Fruit fly (Drosophila melanogaster) whole organism, embryonic: ENCODE data around the gene Acn.

ENCODE experiments used
- Aef1 ChIP-seq: fragments of 200-800 bp; sonication (Bioruptor generic); IDR thresholded peaks from 3 replicates; pipeline ENCODE4 v1.3.6; 2022; ENCODE audit warnings: missing biosample characterization, missing genetic modification characterization
- Antp ChIP-seq: fragments of 200-800 bp; sonication (Bioruptor generic); optimal IDR thresholded peaks from 3 replicates; lab custom pipeline; 2016; ENCODE audit warnings: missing biosample characterization, missing genetic modification characterization
- CG10147 ChIP-seq: fragments of 200-800 bp; sonication (Bioruptor generic); optimal IDR thresholded peaks from 2 replicates; lab custom pipeline; 2019; ENCODE audit warnings: missing biosample characterization, mild to moderate bottlenecking, missing genetic modification characterization, moderate library complexity
- CG10366 ChIP-seq: fragments of 200-800 bp; sonication (Bioruptor generic); IDR thresholded peaks from 2 replicates; pipeline ENCODE4 v1.3.6; 2022; ENCODE audit warnings: missing biosample characterization, missing genetic modification characterization
- CG12659 ChIP-seq: fragments of 200-800 bp; sonication (Bioruptor generic); optimal IDR thresholded peaks from 3 replicates; lab custom pipeline; 2017; ENCODE audit warnings: mild to moderate bottlenecking, missing biosample characterization, missing genetic modification reagents, missing genetic modification characterization
- CG12942 ChIP-seq: fragments of 200-800 bp; sonication (Bioruptor generic); optimal IDR thresholded peaks from 3 replicates; lab custom pipeline; 2016; ENCODE audit warnings: missing biosample characterization, missing genetic modification characterization
- CG15269 ChIP-seq: fragments of 200-800 bp; sonication (Bioruptor generic); optimal IDR thresholded peaks from 2 replicates; lab custom pipeline; 2018; ENCODE audit warnings: missing biosample characterization, mild to moderate bottlenecking, missing genetic modification characterization, moderate library complexity
- CG16863 ChIP-seq: fragments of 200-800 bp; sonication (Bioruptor generic); optimal IDR thresholded peaks from 3 replicates; lab custom pipeline; 2016; ENCODE audit warnings: missing biosample characterization, missing genetic modification characterization
- CG3726 ChIP-seq: fragments of 200-800 bp; sonication (Bioruptor generic); IDR thresholded peaks from 3 replicates; pipeline ENCODE4, ENCODE4 v1.3.6; 2022; ENCODE audit warnings: missing biosample characterization, missing genetic modification characterization
- CG4360 ChIP-seq: fragments of 200-800 bp; sonication (Bioruptor generic); IDR thresholded peaks from 2 replicates; pipeline ENCODE4 v1.3.6; 2022; ENCODE audit warnings: missing biosample characterization, missing genetic modification characterization
- CG7271 ChIP-seq: fragments of 200-800 bp; sonication (Bioruptor generic); optimal IDR thresholded peaks from 2 replicates; lab custom pipeline; 2018; ENCODE audit warnings: missing biosample characterization, mild to moderate bottlenecking, missing genetic modification characterization, moderate library complexity
- CG9876 ChIP-seq: fragments of 200-800 bp; sonication (Bioruptor generic); optimal IDR thresholded peaks from 2 replicates; lab custom pipeline; 2016; ENCODE audit warnings: missing biosample characterization, missing genetic modification characterization
- CHES-1-like ChIP-seq: fragments of 200-800 bp; sonication (Bioruptor generic); optimal IDR thresholded peaks from 2 replicates; lab custom pipeline; 2016; ENCODE audit warnings: missing biosample characterization, missing genetic modification characterization
- CTCF ChIP-seq: fragments of 200-800 bp; sonication (Bioruptor generic); optimal IDR thresholded peaks from 2 replicates; lab custom pipeline; 2017; ENCODE audit warnings: missing biosample characterization, mild to moderate bottlenecking, missing genetic modification characterization, moderate library complexity
- CkIIα-i1 ChIP-seq: fragments of 200-800 bp; sonication (Bioruptor generic); IDR thresholded peaks from 2 replicates; pipeline ENCODE4 v1.3.6; 2022; ENCODE audit warnings: missing biosample characterization, missing genetic modification characterization
- D19A ChIP-seq: fragments of 200-800 bp; optimal IDR thresholded peaks from 3 replicates; lab custom pipeline; 2019; ENCODE audit warnings: missing biosample characterization, mild to moderate bottlenecking, missing genetic modification characterization, moderate library complexity
- E2f2 ChIP-seq: fragments of 200-800 bp; sonication (Bioruptor generic); IDR thresholded peaks from 2 replicates; pipeline ENCODE4 v1.3.6; 2022; ENCODE audit warnings: missing biosample characterization, missing genetic modification characterization
- HHEX ChIP-seq: fragments of 200-800 bp; sonication (Bioruptor generic); optimal IDR thresholded peaks from 3 replicates; lab custom pipeline; 2017; ENCODE audit warnings: missing biosample characterization, mild to moderate bottlenecking, missing genetic modification characterization, missing genetic modification reagents
- HmgD ChIP-seq: fragments of 200-800 bp; sonication (Bioruptor generic); optimal IDR thresholded peaks from 3 replicates; lab custom pipeline; 2016; ENCODE audit warnings: missing biosample characterization, missing genetic modification characterization
- Hmr ChIP-seq: fragments of 200-800 bp; sonication (Bioruptor generic); optimal IDR thresholded peaks from 3 replicates; lab custom pipeline; 2017; ENCODE audit warnings: mild to moderate bottlenecking, missing biosample characterization, missing genetic modification reagents, missing genetic modification characterization
- Jarid2 ChIP-seq: fragments of 200-800 bp; sonication (Bioruptor generic); optimal IDR thresholded peaks from 3 replicates; lab custom pipeline; 2017; ENCODE audit warnings: mild to moderate bottlenecking, missing biosample characterization, missing genetic modification reagents, missing genetic modification characterization
- Mes4 ChIP-seq: fragments of 200-800 bp; sonication (Bioruptor generic); optimal IDR thresholded peaks from 2 replicates; lab custom pipeline; 2016; ENCODE audit warnings: missing biosample characterization, missing genetic modification characterization
- Nf-YC ChIP-seq: fragments of 200-800 bp; optimal IDR thresholded peaks from 3 replicates; lab custom pipeline; 2019; ENCODE audit warnings: missing biosample characterization, mild to moderate bottlenecking, missing genetic modification characterization, moderate library complexity
- Oli ChIP-seq: fragments of 200-800 bp; sonication (Bioruptor generic); optimal IDR thresholded peaks from 2 replicates; lab custom pipeline; 2018; ENCODE audit warnings: missing biosample characterization, mild to moderate bottlenecking, missing genetic modification characterization, moderate library complexity
- Poxn ChIP-seq: fragments of 200-800 bp; sonication (Bioruptor generic); IDR thresholded peaks from 2 replicates; pipeline ENCODE4 v1.3.6; 2022; ENCODE audit warnings: missing biosample characterization, missing genetic modification characterization
- Six4 ChIP-seq: fragments of 200-800 bp; sonication (Bioruptor generic); optimal IDR thresholded peaks from 2 replicates; lab custom pipeline; 2016; ENCODE audit warnings: missing biosample characterization, missing genetic modification characterization
- abd-A ChIP-seq: fragments of 200-800 bp; sonication (Bioruptor generic); optimal IDR thresholded peaks from 3 replicates; lab custom pipeline; 2019; ENCODE audit warnings: missing biosample characterization, mild to moderate bottlenecking, missing genetic modification characterization, moderate library complexity
- ase ChIP-seq: fragments of 200-800 bp; sonication (Bioruptor generic); IDR thresholded peaks from 3 replicates; pipeline ENCODE4 v1.3.6; 2022; ENCODE audit warnings: missing biosample characterization, missing genetic modification characterization
- crp ChIP-seq, 2 experiments: fragments of 200-800 bp; sonication (Bioruptor generic); optimal IDR thresholded peaks; 2 replicates in 1 of 2; 3 replicates in 1 of 2; lab custom pipeline; 2017; ENCODE audit warnings: missing biosample characterization in 2 of 2, missing genetic modification characterization in 2 of 2, mild to moderate bottlenecking in 1 of 2, moderate library complexity in 1 of 2
- danr ChIP-seq: fragments of 200-800 bp; sonication (Bioruptor generic); IDR thresholded peaks from 2 replicates; pipeline ENCODE4 v1.3.6; 2022; ENCODE audit warnings: missing biosample characterization, missing genetic modification characterization
- fd3F ChIP-seq: fragments of 200-800 bp; sonication (Bioruptor generic); optimal IDR thresholded peaks from 2 replicates; lab custom pipeline; 2018; ENCODE audit warnings: missing biosample characterization, mild to moderate bottlenecking, missing genetic modification characterization, moderate library complexity
- gce ChIP-seq: fragments of 200-800 bp; sonication (Bioruptor generic); IDR thresholded peaks from 3 replicates; pipeline ENCODE4 v1.3.6; 2022; ENCODE audit warnings: missing biosample characterization, missing genetic modification characterization
- gfzf ChIP-seq: fragments of 200-800 bp; sonication (Bioruptor generic); optimal IDR thresholded peaks from 2 replicates; lab custom pipeline; 2016; ENCODE audit warnings: missing biosample characterization, mild to moderate bottlenecking, missing genetic modification characterization, moderate library complexity
- hkb ChIP-seq, 2 experiments: fragments of 200-800 bp in 1 of 2; fragments of >200 bp in 1 of 2; sonication (Bioruptor generic) in 1 of 2; IDR thresholded peaks in 1 of 2; optimal IDR thresholded peaks in 1 of 2; 2 replicates each; pipeline versions ENCODE4 v1.3.6 to Lab custom; 2017 to 2022; ENCODE audit warnings: missing biosample characterization in 1 of 2, missing genetic modification characterization in 1 of 2
- hth ChIP-seq: fragments of >200 bp; optimal IDR thresholded peaks from 2 replicates; lab custom pipeline; 2017; ENCODE audit warnings: inconsistent platforms
- jumu ChIP-seq: fragments of 200-800 bp; sonication (Bioruptor generic); optimal IDR thresholded peaks from 3 replicates; lab custom pipeline; 2016; ENCODE audit warnings: missing biosample characterization, missing genetic modification characterization
- nerfin-2 ChIP-seq: fragments of 200-800 bp; sonication (Bioruptor generic); IDR thresholded peaks from 2 replicates; pipeline ENCODE4 v1.3.6; 2022; ENCODE audit warnings: missing biosample characterization, missing genetic modification characterization; ENCODE audit not compliant: partially characterized antibody
- nom ChIP-seq: fragments of 200-800 bp; sonication (Bioruptor generic); optimal IDR thresholded peaks from 2 replicates; lab custom pipeline; 2017; ENCODE audit warnings: missing biosample characterization, missing genetic modification characterization, mild to moderate bottlenecking, moderate library complexity, missing genetic modification reagents
- odd ChIP-seq: fragments of 200-800 bp; sonication (Bioruptor generic); optimal IDR thresholded peaks from 2 replicates; lab custom pipeline; 2017; ENCODE audit warnings: missing biosample characterization, mild to moderate bottlenecking, missing genetic modification characterization
- pnt ChIP-seq: fragments of 200-800 bp; sonication (Bioruptor generic); optimal IDR thresholded peaks from 3 replicates; lab custom pipeline; 2016; ENCODE audit warnings: missing biosample characterization, missing genetic modification characterization
- pros ChIP-seq: fragments of 200-800 bp; sonication (Bioruptor generic); optimal IDR thresholded peaks from 3 replicates; lab custom pipeline; 2019; ENCODE audit warnings: missing biosample characterization, mild to moderate bottlenecking, missing genetic modification characterization, moderate library complexity
- salm ChIP-seq: fragments of 200-800 bp; sonication (Bioruptor generic); optimal IDR thresholded peaks from 2 replicates; lab custom pipeline; 2018; ENCODE audit warnings: missing biosample characterization, mild to moderate bottlenecking, missing genetic modification characterization
- slbo ChIP-seq: fragments of 200-800 bp; sonication (Bioruptor generic); IDR thresholded peaks from 2 replicates; pipeline ENCODE4 v1.3.6; 2022; ENCODE audit warnings: missing biosample characterization, missing genetic modification characterization
- sob ChIP-seq: fragments of 200-800 bp; sonication (Bioruptor generic); IDR thresholded peaks from 2 replicates; pipeline ENCODE4 v1.3.6; 2022; ENCODE audit warnings: missing biosample characterization, missing genetic modification characterization
- ssp ChIP-seq: fragments of 200-800 bp; sonication (Bioruptor generic); IDR thresholded peaks from 2 replicates; pipeline ENCODE4 v1.3.6; 2022; ENCODE audit warnings: missing biosample characterization, missing genetic modification characterization
- trh ChIP-seq: fragments of 200-800 bp; sonication (Bioruptor generic); optimal IDR thresholded peaks from 2 replicates; lab custom pipeline; 2016; ENCODE audit warnings: missing biosample characterization, missing genetic modification characterization
- tup ChIP-seq: fragments of 200-800 bp; sonication (Bioruptor generic); optimal IDR thresholded peaks from 2 replicates; lab custom pipeline; 2016; ENCODE audit warnings: missing biosample characterization, mild to moderate bottlenecking, missing genetic modification characterization, moderate library complexity
- usp ChIP-seq: fragments of >200 bp; optimal IDR thresholded peaks from 2 replicates; lab custom pipeline; 2017; ENCODE audit warnings: missing biosample characterization, missing genetic modification characterization
- wek ChIP-seq: fragments of 200-800 bp; sonication (Bioruptor generic); optimal IDR thresholded peaks from 3 replicates; lab custom pipeline; 2018; ENCODE audit warnings: missing biosample characterization, mild to moderate bottlenecking, missing genetic modification characterization, moderate library complexity
- zfh1 ChIP-seq: fragments of 200-800 bp; sonication (Bioruptor generic); IDR thresholded peaks from 3 replicates; pipeline ENCODE4 v1.3.6; 2022; ENCODE audit warnings: missing biosample characterization, missing genetic modification characterization

Gene Acn

dm6 chr2L:19026491-19027197 lies 18.5 kb upstream of the Acn start (continued):
- no peak for TF ChIP-seq Antp (GFP tag; lab: Kevin White, UChicago)
- TF ChIP-seq Jarid2 = peak; percentile 28
- peak; percentile 44 for TF ChIP-seq CG12659 (GFP tag; lab: Kevin White, UChicago)
- no peak for TF ChIP-seq gfzf (GFP tag; lab: Kevin White, UChicago)
- no peak; the same call in 2 of the 3 replicates for TF ChIP-seq Aef1
- no peak for TF ChIP-seq CG7271 (tag; lab: Kevin White, UChicago)
- no peak for TF ChIP-seq usp (GFP tag; lab: Kevin White, UChicago)
- TF ChIP-seq danr (GFP tag; lab: Robert Waterston, UW) = no peak
- no peak for TF ChIP-seq CG4360 (GFP tag; lab: Robert Waterston, UW)
- no peak for TF ChIP-seq gce (GFP tag; lab: Robert Waterston, UW)
- TF ChIP-seq odd = peak; percentile 35
- peak; percentile 38 for TF ChIP-seq nom
- TF ChIP-seq CG3726 (GFP tag; lab: Robert Waterston, UW) = no peak
- TF ChIP-seq CG15269 (tag; lab: Kevin White, UChicago) = peak; percentile 65
- TF ChIP-seq hkb (optimal IDR thresholded peaks at IDR 0.05; lab: Kevin White, UChicago) = no peak
- peak; percentile 49; the same call in 1 of the 2 replicates for TF ChIP-seq hkb (GFP tag; IDR thresholded peaks at IDR 0.05; lab: Robert Waterston, UW)
- no peak for TF ChIP-seq CkIIα-i1 (GFP tag; lab: Robert Waterston, UW)
- TF ChIP-seq salm = peak; percentile 11
- TF ChIP-seq Mes4 (GFP tag; lab: Kevin White, UChicago) = no peak
- TF ChIP-seq tup (GFP tag; lab: Kevin White, UChicago) = peak; percentile 9
- peak; percentile 51 for TF ChIP-seq Nf-YC
- TF ChIP-seq fd3F (GFP tag; lab: Kevin White, UChicago) = peak; percentile 50
- TF ChIP-seq zfh1 (GFP tag; lab: Robert Waterston, UW) = no peak
- TF ChIP-seq wek (GFP tag; lab: Kevin White, UChicago) = no peak
- no peak for TF ChIP-seq crp (GFP tag; optimal IDR thresholded peaks at IDR 0.05; lab: Kevin White, UChicago)
- no peak for TF ChIP-seq pnt
- no peak for TF ChIP-seq hth (lab: Kevin White, UChicago)
- no peak for TF ChIP-seq CTCF (GFP tag; lab: Kevin White, UChicago)
- peak; percentile 85 for TF ChIP-seq Hmr
- no peak for TF ChIP-seq CHES-1-like (GFP tag; lab: Kevin White, UChicago)
- peak; percentile 57 for TF ChIP-seq Oli
- TF ChIP-seq CG16863 (GFP tag; lab: Kevin White, UChicago) = peak; percentile 6
- no peak for TF ChIP-seq pros
- no peak for TF ChIP-seq HmgD
- no peak for TF ChIP-seq ssp (GFP tag; lab: Robert Waterston, UW)
- TF ChIP-seq CG10147 (GFP tag; lab: Kevin White, UChicago) = peak; percentile 76
- TF ChIP-seq jumu (GFP tag; lab: Kevin White, UChicago) = no peak
- TF ChIP-seq abd-A (tag; lab: Kevin White, UChicago) = no peak
- TF ChIP-seq HHEX (GFP tag; lab: Kevin White, UChicago) = peak; percentile 14
- peak; percentile 35; the same call in 1 of the 2 replicates for TF ChIP-seq E2f2 (GFP tag; lab: Robert Waterston, UW)
- no peak for TF ChIP-seq trh (GFP tag; lab: Kevin White, UChicago)
- TF ChIP-seq Six4 = no peak
- no peak for TF ChIP-seq nerfin-2 (GFP tag; lab: Robert Waterston, UW)
- TF ChIP-seq CG12942 (GFP tag; lab: Kevin White, UChicago) = no peak
- TF ChIP-seq sob (GFP tag; lab: Robert Waterston, UW) = peak; percentile 35; the same call in 1 of the 2 replicates
- TF ChIP-seq Poxn (GFP tag; lab: Robert Waterston, UW) = no peak
- TF ChIP-seq D19A (tag; lab: Kevin White, UChicago) = peak; percentile 41
- no peak for TF ChIP-seq ase (GFP tag; lab: Robert Waterston, UW)
- TF ChIP-seq CG9876 (GFP tag; lab: Kevin White, UChicago) = no peak
- peak; percentile 52; the same call in 1 of the 2 replicates for TF ChIP-seq slbo (GFP tag; lab: Robert Waterston, UW)
- TF ChIP-seq CG10366 (GFP tag; lab: Robert Waterston, UW) = peak; percentile 20; the same call in 1 of the 2 replicates
